Fruit fly (Drosophila melanogaster): ENCODE results near the gene LPCAT.

The LPCAT gene

dm6 chrX:9589928-9590327 is 10.1 kb upstream of the LPCAT start (continued):
- TF ChIP-seq psq (GFP tag; optimal IDR thresholded peaks at IDR 0.05) (peak; percentile 39), Dif (GFP tag; optimal IDR thresholded peaks at IDR 0.05; ENCODE audit: partially characterized antibody) (no peak), jim (GFP tag; optimal IDR thresholded peaks at IDR 0.05) (no peak), Vsx2 (GFP tag; optimal IDR thresholded peaks at IDR 0.05; ENCODE audit: partially characterized antibody) (no peak), HLH106 (tag; optimal IDR thresholded peaks at IDR 0.05) (peak; percentile 66), CG32264 (GFP tag; optimal IDR thresholded peaks at IDR 0.05) (no peak)

dm6 chrX:9587881-9588280 is 8.1 kb upstream of the LPCAT start:
- TF ChIP-seq N (GFP tag; optimal IDR thresholded peaks at IDR 0.05) = no peak
- no peak for TF ChIP-seq Hr78 (GFP tag; optimal IDR thresholded peaks at IDR 0.05)
- no peak for TF ChIP-seq sage (GFP tag; optimal IDR thresholded peaks at IDR 0.05)
- TF ChIP-seq brk (GFP tag; optimal IDR thresholded peaks at IDR 0.05) = no peak
- no peak for TF ChIP-seq psq (GFP tag; optimal IDR thresholded peaks at IDR 0.05)
- no peak for TF ChIP-seq rgr (GFP tag; optimal IDR thresholded peaks at IDR 0.05)
- TF ChIP-seq CrebA (GFP tag; optimal IDR thresholded peaks at IDR 0.05; ENCODE audit: borderline replicate concordance) = no peak
- no peak for TF ChIP-seq br (GFP tag; optimal IDR thresholded peaks at IDR 0.05)

- TF ChIP-seq Vsx2 (GFP tag; optimal IDR thresholded peaks at IDR 0.05; ENCODE audit: partially characterized antibody) = no peak
- no peak for TF ChIP-seq jim (GFP tag; optimal IDR thresholded peaks at IDR 0.05)
- TF ChIP-seq pan (optimal IDR thresholded peaks at IDR 0.05) = no peak
- no peak for TF ChIP-seq Sp1 (GFP tag; optimal IDR thresholded peaks at IDR 0.05)
- TF ChIP-seq HLH106 (tag; optimal IDR thresholded peaks at IDR 0.05) = no peak
- no peak for TF ChIP-seq CG32264 (GFP tag; optimal IDR thresholded peaks at IDR 0.05)
- TF ChIP-seq dsf (GFP tag; optimal IDR thresholded peaks at IDR 0.05; ENCODE audit: borderline replicate concordance) = no peak
- no peak for TF ChIP-seq br (GFP tag; optimal IDR thresholded peaks at IDR 0.05)
- TF ChIP-seq Mio (GFP tag; optimal IDR thresholded peaks at IDR 0.05) = no peak
- TF ChIP-seq usp (GFP tag; optimal IDR thresholded peaks at IDR 0.05) = no peak
- TF ChIP-seq lola (GFP tag; optimal IDR thresholded peaks at IDR 0.05) = no peak
- no peak for TF ChIP-seq h (GFP tag; optimal IDR thresholded peaks at IDR 0.05)
- TF ChIP-seq sage (GFP tag; optimal IDR thresholded peaks at IDR 0.05) = no peak
- TF ChIP-seq brk (GFP tag; optimal IDR thresholded peaks at IDR 0.05) = no peak
- TF ChIP-seq Jra (GFP tag; optimal IDR thresholded peaks at IDR 0.05) = no peak
- TF ChIP-seq GATAd (GFP tag; optimal IDR thresholded peaks at IDR 0.05) = no peak
- TF ChIP-seq Myc (optimal IDR thresholded peaks at IDR 0.05) = no peak
These were observed 6.8 kb upstream of the LPCAT start for dm6 chrX:9586627-9587026.

- no peak for TF ChIP-seq psq (GFP tag; optimal IDR thresholded peaks at IDR 0.05)
- TF ChIP-seq Dif (GFP tag; optimal IDR thresholded peaks at IDR 0.05; ENCODE audit: partially characterized antibody) = no peak
- TF ChIP-seq GATAd (GFP tag; optimal IDR thresholded peaks at IDR 0.05) = no peak
- TF ChIP-seq Myc (optimal IDR thresholded peaks at IDR 0.05) = no peak
- TF ChIP-seq lola (GFP tag; optimal IDR thresholded peaks at IDR 0.05) = no peak
- TF ChIP-seq dsf (GFP tag; optimal IDR thresholded peaks at IDR 0.05; ENCODE audit: borderline replicate concordance) = no peak
- TF ChIP-seq CG32264 (GFP tag; optimal IDR thresholded peaks at IDR 0.05) = no peak
- TF ChIP-seq tai (GFP tag; optimal IDR thresholded peaks at IDR 0.05) = no peak
- TF ChIP-seq CG9705 (GFP tag; optimal IDR thresholded peaks at IDR 0.05) = no peak
- no peak for TF ChIP-seq Sp1 (GFP tag; optimal IDR thresholded peaks at IDR 0.05)
- no peak for TF ChIP-seq foxo (GFP tag; optimal IDR thresholded peaks at IDR 0.05)
- no peak for TF ChIP-seq Rel (GFP tag; optimal IDR thresholded peaks at IDR 0.05)
- TF ChIP-seq Rel (tag; optimal IDR thresholded peaks at IDR 0.05) = no peak
- no peak for TF ChIP-seq HLH106 (tag; optimal IDR thresholded peaks at IDR 0.05)
- no peak for TF ChIP-seq Hr83 (GFP tag; optimal IDR thresholded peaks at IDR 0.05; ENCODE audit: poor library complexity, severe bottlenecking)
These were observed 6.3 kb upstream of the LPCAT start for dm6 chrX:9586038-9586437.

dm6 chrX:9585359-9586002 is 5.7 kb upstream of the LPCAT start, which contains the start of gene Hex-A:
Gene Hex-A, plus strand, starts transcription at chrX:9585675.
- TF ChIP-seq brk (GFP tag; optimal IDR thresholded peaks at IDR 0.05) (peak; percentile 94), GATAd (GFP tag; optimal IDR thresholded peaks at IDR 0.05) (peak; percentile 41), Dfd (GFP tag; optimal IDR thresholded peaks at IDR 0.05) (peak; percentile 79), Rel (GFP tag; optimal IDR thresholded peaks at IDR 0.05) (peak; percentile 39), Rel (tag; optimal IDR thresholded peaks at IDR 0.05) (peak; percentile 90), Hr83 (GFP tag; optimal IDR thresholded peaks at IDR 0.05; ENCODE audit: poor library complexity, severe bottlenecking) (peak; percentile 46), rgr (GFP tag; optimal IDR thresholded peaks at IDR 0.05) (peak; percentile 96), Abd-B (GFP tag; optimal IDR thresholded peaks at IDR 0.05) (no peak), psq (GFP tag; optimal IDR thresholded peaks at IDR 0.05) (peak; percentile 88), sage (GFP tag; optimal IDR thresholded peaks at IDR 0.05) (peak; percentile 79), lola (GFP tag; optimal IDR thresholded peaks at IDR 0.05) (no peak), fru (GFP tag; optimal IDR thresholded peaks at IDR 0.05) (peak; percentile 98), Jra (GFP tag; optimal IDR thresholded peaks at IDR 0.05) (peak; percentile 96), Myc (optimal IDR thresholded peaks at IDR 0.05) (no peak), pan (optimal IDR thresholded peaks at IDR 0.05) (no peak), HLH106 (tag; optimal IDR thresholded peaks at IDR 0.05) (peak; percentile 99), Dif (GFP tag; optimal IDR thresholded peaks at IDR 0.05; ENCODE audit: partially characterized antibody) (peak; percentile 89), Hr78 (GFP tag; optimal IDR thresholded peaks at IDR 0.05) (no peak), CG9705 (GFP tag; optimal IDR thresholded peaks at IDR 0.05) (peak; percentile 98), dsf (GFP tag; optimal IDR thresholded peaks at IDR 0.05; ENCODE audit: borderline replicate concordance) (peak; percentile 61), N (GFP tag; optimal IDR thresholded peaks at IDR 0.05) (no peak), ey (GFP tag; optimal IDR thresholded peaks at IDR 0.05) (peak; percentile 96), jim (GFP tag; optimal IDR thresholded peaks at IDR 0.05) (no peak), Vsx2 (GFP tag; optimal IDR thresholded peaks at IDR 0.05; ENCODE audit: partially characterized antibody) (peak; percentile 55), br (GFP tag; optimal IDR thresholded peaks at IDR 0.05) (peak; percentile 98), OdsH (GFP tag; optimal IDR thresholded peaks at IDR 0.05) (peak; percentile 98), tai (GFP tag; optimal IDR thresholded peaks at IDR 0.05) (peak; percentile 85), dl (GFP tag; optimal IDR thresholded peaks at IDR 0.05; ENCODE audit: insufficient read depth in 1 of 2, partially characterized antibody in 2 of 2) (peak; percentile 87 to 88), Mio (GFP tag; optimal IDR thresholded peaks at IDR 0.05) (peak; percentile 46), CrebA (GFP tag; optimal IDR thresholded peaks at IDR 0.05; ENCODE audit: borderline replicate concordance) (peak; percentile 84)
